Fruit fly (Drosophila melanogaster): ENCODE data around the gene CG1801.

Gene CG1801

DNA sequence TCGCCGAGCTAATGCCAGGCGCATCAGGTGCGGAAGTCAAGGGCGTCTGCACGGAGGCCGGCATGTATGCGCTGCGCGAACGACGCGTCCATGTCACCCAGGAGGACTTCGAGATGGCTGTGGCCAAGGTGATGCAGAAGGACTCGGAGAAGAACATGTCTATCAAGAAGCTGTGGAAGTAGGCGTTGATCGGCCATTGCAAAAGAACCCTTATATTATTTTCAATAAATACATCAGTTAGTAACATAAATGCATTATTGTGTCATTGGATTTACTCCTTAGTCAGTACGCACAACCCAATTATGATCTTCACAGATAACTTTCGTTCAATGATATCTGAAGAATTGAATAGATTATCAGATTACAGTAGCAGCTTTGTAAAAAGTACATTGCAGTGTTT is at the start of gene CG1801:
Gene CG1801, minus strand, starts transcription at position 101 of the 400 bp plus-strand sequence.
- TF ChIP-seq CG8478 (optimal IDR thresholded peaks at IDR 0.05): no peak
- TF ChIP-seq CTCF (optimal IDR thresholded peaks at IDR 0.05): no peak

DNA sequence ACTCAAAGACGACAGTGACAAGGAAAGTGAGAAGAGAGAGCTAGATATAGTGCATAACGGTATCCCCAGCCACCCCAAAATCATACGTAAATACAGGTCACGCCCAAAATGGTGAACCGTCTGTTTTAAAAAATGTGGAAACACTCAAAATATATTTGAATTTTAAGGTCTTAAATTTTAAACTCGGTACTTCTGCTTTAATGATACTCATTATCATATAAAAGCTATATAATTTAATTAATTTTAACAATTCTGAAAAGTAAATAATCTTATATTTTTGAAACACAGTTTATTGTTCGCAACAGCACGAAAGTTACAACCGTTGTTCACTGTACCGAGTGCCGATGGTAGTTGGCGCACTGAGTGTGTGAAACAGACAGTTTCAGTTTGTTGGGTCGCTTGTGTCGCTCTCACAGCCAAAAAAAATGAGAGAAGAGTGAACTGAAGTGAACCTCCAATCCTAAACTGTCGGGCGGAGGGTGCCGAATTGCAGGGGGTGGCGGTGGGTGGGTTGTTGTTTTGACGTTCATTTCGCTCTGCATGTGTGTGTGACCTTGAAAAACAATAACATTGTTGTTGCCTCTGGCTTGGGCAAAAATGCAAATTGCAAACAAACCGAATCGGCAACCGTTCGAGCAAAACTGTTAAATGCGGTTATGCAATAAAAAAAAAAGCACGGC is 49.1 kb upstream of the CG1801 start:
- TF ChIP-seq CTCF (optimal IDR thresholded peaks at IDR 0.05) (no peak), CG8478 (optimal IDR thresholded peaks at IDR 0.05) (no peak)

DNA sequence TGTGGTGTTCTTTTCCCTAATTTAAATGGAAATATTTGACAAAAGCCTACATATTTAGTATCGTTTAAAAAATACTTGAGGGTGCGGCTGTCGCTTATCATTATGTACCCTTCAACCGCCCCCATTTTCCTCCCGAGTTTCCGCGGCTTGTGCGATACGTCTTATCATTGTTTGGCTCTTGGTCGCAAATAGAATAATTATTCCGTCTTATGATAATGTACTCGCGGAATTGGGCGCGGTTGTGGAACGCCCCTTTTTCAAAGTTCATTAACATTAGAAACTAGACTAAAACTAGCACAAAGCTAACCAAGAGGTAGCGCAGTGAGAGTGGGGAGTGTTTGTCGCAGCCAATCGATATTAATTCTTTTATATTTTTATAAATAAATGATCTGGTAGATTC is 48.1 kb upstream of the CG1801 start:
- TF ChIP-seq CG8478 (optimal IDR thresholded peaks at IDR 0.05): no peak
- TF ChIP-seq CTCF (optimal IDR thresholded peaks at IDR 0.05): no peak

dm6 chrX:21362878-21363277 is 45.6 kb upstream of the CG1801 start, which contains the start of the genes bbx and waw:
TSS of gene bbx (plus strand) at chrX:21363028.
TSS of gene waw (plus strand) at chrX:21363028.
- TF ChIP-seq CG8478 (optimal IDR thresholded peaks at IDR 0.05): no peak
- peak; percentile 91 to 95 for TF ChIP-seq CTCF (optimal IDR thresholded peaks at IDR 0.05)

- TF ChIP-seq CG8478 (optimal IDR thresholded peaks at IDR 0.05) (no peak), CTCF (optimal IDR thresholded peaks at IDR 0.05) (peak; percentile 52 to 86)
These were observed 40.7 kb upstream of the CG1801 start, which contains the start of gene Septin1 for dm6 chrX:21357810-21358671. TSS of gene Septin1 (plus strand) at chrX:21358286.

dm6 chrX:21353541-21353940 is 36.2 kb upstream of the CG1801 start:
- no peak for TF ChIP-seq CTCF (optimal IDR thresholded peaks at IDR 0.05)

DNA sequence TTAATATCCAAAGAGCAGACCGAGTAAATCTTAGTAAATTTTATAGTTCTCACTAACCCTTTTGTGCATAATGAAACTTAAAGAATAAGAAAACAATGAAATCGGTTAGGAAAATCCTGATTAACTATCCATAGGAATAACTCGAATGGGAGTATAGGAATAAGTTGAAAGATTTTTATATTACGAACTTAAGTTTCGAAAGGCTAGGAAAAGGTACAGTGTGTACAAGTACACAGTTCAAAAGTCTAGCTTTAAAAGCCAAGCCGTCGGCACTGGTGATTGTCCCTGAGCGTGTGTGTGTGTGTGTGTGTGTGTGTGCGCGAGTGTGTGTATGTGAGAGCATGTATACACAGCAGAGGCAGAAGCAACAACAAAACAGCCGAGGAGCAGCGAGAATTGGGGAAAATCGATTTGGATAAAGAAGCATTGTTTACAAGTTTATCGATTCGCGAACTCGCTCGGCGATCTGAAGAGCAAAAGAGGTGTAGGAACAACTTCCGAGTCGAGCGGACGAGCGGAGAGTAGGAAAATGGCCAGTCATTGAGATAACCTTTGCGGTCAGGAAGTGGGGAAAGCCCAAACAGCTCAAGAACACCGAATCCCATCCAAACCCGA is 34.0 kb upstream of the CG1801 start:
- no peak for TF ChIP-seq CTCF (optimal IDR thresholded peaks at IDR 0.05)
- TF ChIP-seq CG8478 (optimal IDR thresholded peaks at IDR 0.05): no peak

dm6 chrX:21349800-21350309 is 32.5 kb upstream of the CG1801 start, which contains the start of the genes peng and sol:
TSS of gene peng (minus strand) at chrX:21349843.
TSS of gene sol (plus strand) at chrX:21350280.
- TF ChIP-seq CTCF (optimal IDR thresholded peaks at IDR 0.05) (no peak), CG8478 (optimal IDR thresholded peaks at IDR 0.05) (no peak)

DNA sequence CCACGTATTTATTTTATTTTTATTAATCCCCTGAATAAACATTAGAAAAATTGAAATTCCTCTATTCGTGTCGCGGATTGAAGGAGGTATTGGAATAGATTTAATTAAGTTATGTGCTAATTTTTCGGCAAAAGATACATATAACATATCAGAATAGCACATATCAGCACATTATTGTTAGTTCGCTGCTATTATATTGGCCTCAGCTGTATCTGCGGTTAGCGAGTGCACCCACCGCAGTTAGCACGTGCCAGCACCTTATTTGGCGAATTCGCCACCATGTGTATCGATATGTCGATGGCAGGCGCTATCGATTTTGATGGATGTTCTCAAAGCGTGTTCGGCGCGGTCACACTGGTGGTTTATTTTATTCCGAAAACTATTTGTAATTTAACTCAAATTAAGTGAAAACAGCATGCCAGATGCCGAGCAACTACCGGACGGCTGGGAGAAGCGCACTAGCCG is 27.7 kb upstream of the CG1801 start, which contains the start of gene dod:
Gene dod, plus strand, starts transcription at position 323 of the 465 bp plus-strand sequence.
- TF ChIP-seq CG8478 (optimal IDR thresholded peaks at IDR 0.05) (no peak), CTCF (optimal IDR thresholded peaks at IDR 0.05) (peak; percentile 46 to 61)

DNA sequence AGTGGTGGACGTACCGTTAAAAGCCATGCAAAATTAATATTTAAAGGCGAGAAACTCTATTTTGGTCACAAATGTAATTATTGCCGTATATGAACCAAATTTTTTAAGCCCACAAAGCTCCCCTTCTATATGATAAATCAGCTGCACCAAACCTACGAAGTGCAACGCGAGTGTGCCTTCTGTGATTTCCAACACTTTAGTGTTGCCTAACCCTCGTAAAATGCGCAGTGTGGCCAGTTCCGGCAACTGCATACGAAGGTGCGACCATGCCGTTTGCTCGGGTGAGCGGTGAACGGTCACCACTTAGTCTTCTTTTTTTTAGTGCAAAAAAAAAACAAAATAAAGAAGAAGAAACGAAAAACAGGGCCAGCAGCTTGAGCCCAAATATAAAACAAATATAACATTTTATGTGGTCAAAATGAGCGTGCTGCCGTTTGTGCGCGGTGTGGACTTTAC is 22.2 kb upstream of the CG1801 start, which contains the start of the genes tty and fliI:
Gene tty, minus strand, starts transcription at position 201 of the 456 bp plus-strand sequence.
Gene fliI, plus strand, starts transcription at position 266 of the 456 bp plus-strand sequence.
- peak in 1 of 2 experiments; percentile 25 for TF ChIP-seq CTCF (optimal IDR thresholded peaks at IDR 0.05)
- TF ChIP-seq CG8478 (optimal IDR thresholded peaks at IDR 0.05): no peak

dm6 chrX:21338153-21338552 is 20.8 kb upstream of the CG1801 start:
- TF ChIP-seq CG8478 (optimal IDR thresholded peaks at IDR 0.05): no peak
- TF ChIP-seq CTCF (optimal IDR thresholded peaks at IDR 0.05): no peak

- TF ChIP-seq CG8478 (optimal IDR thresholded peaks at IDR 0.05) (no peak), CTCF (optimal IDR thresholded peaks at IDR 0.05) (no peak)
These were observed 19.7 kb upstream of the CG1801 start for dm6 chrX:21337057-21337456.

DNA sequence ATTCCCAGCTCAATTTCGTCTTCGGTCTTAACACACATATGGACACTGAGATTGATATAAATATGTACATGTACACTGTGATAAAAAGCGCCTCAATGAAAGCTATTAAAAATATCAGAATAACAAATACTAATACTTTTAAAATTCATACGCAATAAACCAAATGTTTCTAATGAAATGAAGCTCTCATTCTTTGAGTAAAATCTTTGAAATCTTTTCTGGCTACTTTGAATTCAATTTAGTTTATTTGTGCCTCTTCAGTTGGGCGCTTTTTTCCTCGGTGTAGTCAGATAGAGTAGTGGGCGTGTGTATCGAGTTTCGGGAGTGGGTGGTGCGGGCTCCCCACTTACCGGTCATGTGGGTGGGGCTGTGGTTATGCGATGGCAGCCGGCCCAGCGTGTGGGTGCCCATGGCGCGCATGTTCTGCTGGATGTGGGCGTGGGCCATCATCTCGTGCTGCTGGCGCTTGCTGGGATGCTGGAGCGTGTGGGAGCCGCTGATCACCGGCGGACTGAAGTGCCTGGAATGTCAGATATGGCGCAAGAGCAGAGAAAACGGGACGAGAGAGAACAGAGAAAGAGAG is 17.3 kb upstream of the CG1801 start:
- no peak for TF ChIP-seq CG8478 (optimal IDR thresholded peaks at IDR 0.05)
- TF ChIP-seq CTCF (optimal IDR thresholded peaks at IDR 0.05): no peak

dm6 chrX:21333135-21333534 is 15.8 kb upstream of the CG1801 start:
- no peak for TF ChIP-seq CTCF (optimal IDR thresholded peaks at IDR 0.05)
- TF ChIP-seq CG8478 (optimal IDR thresholded peaks at IDR 0.05): no peak
